Worm (Caenorhabditis elegans) whole organism, mixed stage, embryonic: ENCODE results near the gene acs-4.

ENCODE experiments used
- bed-3 ChIP-seq: fragments of 200-800 bp; sonication (Bioruptor generic); optimal IDR thresholded peaks from 3 replicates; lab custom pipeline; 2018; ENCODE audit warnings: mild to moderate bottlenecking, missing genetic modification characterization, moderate library complexity, missing compliant biosample characterization
- blmp-1 ChIP-seq: fragments of 150-350 bp; optimal IDR thresholded peaks from 2 replicates; lab custom pipeline; 2014; ENCODE audit warnings: missing biosample characterization, missing genetic modification characterization
- ceh-39 ChIP-seq: fragments of 150-350 bp; optimal IDR thresholded peaks from 2 replicates; lab custom pipeline; 2014; ENCODE audit warnings: missing biosample characterization, missing genetic modification characterization
- ceh-43 ChIP-seq: fragments of 200-800 bp; sonication (Bioruptor generic); optimal IDR thresholded peaks from 2 replicates; lab custom pipeline; 2018; ENCODE audit warnings: mild to moderate bottlenecking, missing genetic modification characterization, moderate library complexity, missing compliant biosample characterization
- ceh-83 ChIP-seq: fragments of 200-800 bp; sonication (Bioruptor generic); optimal IDR thresholded peaks from 2 replicates; lab custom pipeline; 2018; ENCODE audit warnings: mild to moderate bottlenecking, missing genetic modification characterization, missing compliant biosample characterization
- ces-1 ChIP-seq: fragments of 150-350 bp; optimal IDR thresholded peaks from 2 replicates; lab custom pipeline; 2014; ENCODE audit warnings: missing biosample characterization, missing genetic modification reagents, missing genetic modification characterization
- cnd-1 ChIP-seq: fragments of 200-800 bp; sonication (Bioruptor generic); optimal IDR thresholded peaks from 2 replicates; lab custom pipeline; 2018; ENCODE audit warnings: mild to moderate bottlenecking, missing genetic modification characterization, missing compliant biosample characterization
- drap-1 ChIP-seq: fragments of 200-800 bp; sonication (Bioruptor generic); optimal IDR thresholded peaks from 3 replicates; lab custom pipeline; 2018; ENCODE audit warnings: mild to moderate bottlenecking, missing genetic modification characterization, missing compliant biosample characterization
- elt-1 ChIP-seq: sonication (generic microtip); optimal IDR thresholded peaks from 2 replicates; lab custom pipeline; 2017; ENCODE audit warnings: missing genetic modification characterization, mild to moderate bottlenecking, missing compliant biosample characterization, antibody characterized with exemption, moderate library complexity, borderline replicate concordance; ENCODE audit not compliant: insufficient read depth
- ham-2 ChIP-seq: fragments of 200-800 bp; sonication (Bioruptor generic); optimal IDR thresholded peaks from 2 replicates; lab custom pipeline; 2018; ENCODE audit warnings: mild to moderate bottlenecking, missing genetic modification characterization, missing compliant biosample characterization
- hlh-1 ChIP-seq: fragments of 150-350 bp; optimal IDR thresholded peaks from 2 replicates; lab custom pipeline; 2014; ENCODE audit warnings: missing biosample characterization, missing genetic modification reagents, missing genetic modification characterization
- lin-13 ChIP-seq: fragments of 150-350 bp; optimal IDR thresholded peaks from 2 replicates; lab custom pipeline; 2014; ENCODE audit warnings: missing biosample characterization, missing genetic modification characterization
- lin-32 ChIP-seq: fragments of 200-800 bp; sonication (Bioruptor generic); optimal IDR thresholded peaks from 2 replicates; lab custom pipeline; 2018; ENCODE audit warnings: mild to moderate bottlenecking, missing genetic modification characterization, missing compliant biosample characterization
- mep-1 ChIP-seq: fragments of 150-350 bp; optimal IDR thresholded peaks from 2 replicates; lab custom pipeline; 2017; ENCODE audit warnings: missing biosample characterization, missing genetic modification reagents, missing genetic modification characterization, inconsistent platforms
- mls-2 ChIP-seq: sonication (generic microtip); optimal IDR thresholded peaks from 2 replicates; lab custom pipeline; 2016; ENCODE audit warnings: mild to moderate bottlenecking, missing genetic modification characterization, moderate library complexity, missing compliant biosample characterization
- nhr-12 ChIP-seq: fragments of 150-350 bp; optimal IDR thresholded peaks from 2 replicates; lab custom pipeline; 2014; ENCODE audit warnings: missing biosample characterization, missing genetic modification characterization
- nhr-2 ChIP-seq: fragments of 150-350 bp; optimal IDR thresholded peaks from 2 replicates; lab custom pipeline; 2014; ENCODE audit warnings: missing biosample characterization, missing genetic modification characterization
- nhr-237 ChIP-seq: fragments of 150-350 bp; optimal IDR thresholded peaks from 2 replicates; lab custom pipeline; 2014; ENCODE audit warnings: missing biosample characterization, missing genetic modification characterization
- nhr-28 ChIP-seq: fragments of 150-350 bp; optimal IDR thresholded peaks from 2 replicates; lab custom pipeline; 2014; ENCODE audit warnings: missing biosample characterization, missing genetic modification characterization
- nhr-76 ChIP-seq: sonication (generic microtip); optimal IDR thresholded peaks from 2 replicates; lab custom pipeline; 2017; ENCODE audit warnings: missing biosample characterization, missing genetic modification characterization
- pha-4 ChIP-seq: fragments of 150-350 bp; optimal IDR thresholded peaks from 2 replicates; lab custom pipeline; 2018; ENCODE audit warnings: missing biosample characterization, missing genetic modification reagents, missing genetic modification characterization
- sem-2 ChIP-seq: fragments of 200-800 bp; sonication (Bioruptor generic); optimal IDR thresholded peaks from 2 replicates; lab custom pipeline; 2018; ENCODE audit warnings: mild to moderate bottlenecking, missing genetic modification characterization, missing compliant biosample characterization
- snpc-4 ChIP-seq: fragments of 150-350 bp; optimal IDR thresholded peaks from 2 replicates; lab custom pipeline; 2014; ENCODE audit warnings: missing biosample characterization, missing genetic modification characterization
- sptf-1 ChIP-seq: sonication (generic microtip); optimal IDR thresholded peaks from 2 replicates; lab custom pipeline; 2017; ENCODE audit warnings: mild to moderate bottlenecking, missing genetic modification characterization, moderate library complexity, missing compliant biosample characterization
- tbx-8 ChIP-seq: fragments of 200-800 bp; sonication (Bioruptor generic); optimal IDR thresholded peaks from 2 replicates; lab custom pipeline; 2018; ENCODE audit warnings: mild to moderate bottlenecking, missing genetic modification characterization, moderate library complexity, missing compliant biosample characterization
- unc-120 ChIP-seq: sonication (generic microtip); optimal IDR thresholded peaks from 2 replicates; lab custom pipeline; 2017; ENCODE audit warnings: missing genetic modification characterization, missing compliant biosample characterization; ENCODE audit not compliant: poor library complexity, severe bottlenecking
- unc-39 ChIP-seq: fragments of 150-350 bp; optimal IDR thresholded peaks from 2 replicates; lab custom pipeline; 2014; ENCODE audit warnings: missing biosample characterization, missing genetic modification characterization
- unc-62 ChIP-seq: fragments of 150-350 bp; optimal IDR thresholded peaks from 2 replicates; lab custom pipeline; 2014; ENCODE audit warnings: missing biosample characterization, missing genetic modification reagents, missing genetic modification characterization
- zip-8 ChIP-seq: fragments of 150-350 bp; optimal IDR thresholded peaks from 2 replicates; lab custom pipeline; 2014; ENCODE audit warnings: missing biosample characterization, missing genetic modification characterization

acs-4 gene

ce11 chrIII:7138178-7138577 lies 29.5 kb upstream of the acs-4 start, which contains the start of gene B0280.11:
TSS of gene B0280.11 (minus strand) at chrIII:7138278.
- TF ChIP-seq unc-62 (GFP tag; lab: Kevin White, UChicago) (no peak), blmp-1 (tag; lab: Kevin White, UChicago) (no peak), mls-2 (tag; lab: Kevin White, UChicago) (no peak), nhr-76 (tag; lab: Kevin White, UChicago) (no peak)

ce11 chrIII:7140228-7140710 lies 27.4 kb upstream of the acs-4 start:
- TF ChIP-seq lin-32 (GFP tag; lab: Kevin White, UChicago) = no peak
- no peak for TF ChIP-seq unc-120
- no peak for TF ChIP-seq unc-39
- peak; percentile 74 for TF ChIP-seq ceh-83 (GFP tag; lab: Kevin White, UChicago)

ce11 chrIII:7141285-7141715 lies 26.3 kb upstream of the acs-4 start:
- TF ChIP-seq hlh-1 (tag; lab: Kevin White, UChicago) = peak; percentile 19
- TF ChIP-seq lin-13 = no peak

- TF ChIP-seq lin-13 = no peak
- TF ChIP-seq drap-1 (GFP tag; lab: Kevin White, UChicago) = no peak
- TF ChIP-seq nhr-237 (tag; lab: Kevin White, UChicago) = no peak
- TF ChIP-seq sptf-1 (tag; lab: Kevin White, UChicago) = no peak
- peak; percentile 5 for TF ChIP-seq ces-1
- TF ChIP-seq hlh-1 (tag; lab: Kevin White, UChicago) = no peak
- TF ChIP-seq nhr-2 (tag; lab: Kevin White, UChicago) = no peak
- no peak for TF ChIP-seq ham-2 (GFP tag; lab: Kevin White, UChicago)
Observed at ce11 chrIII:7142172-7142601, 25.5 kb upstream of the acs-4 start.

ce11 chrIII:7144749-7145148 lies 22.9 kb upstream of the acs-4 start, which contains the start of gene glr-2:
TSS of gene glr-2 (minus strand) at chrIII:7144959.
- peak; percentile 72 for TF ChIP-seq ces-1
- no peak for TF ChIP-seq unc-62 (GFP tag; lab: Kevin White, UChicago)

ce11 chrIII:7146341-7146740 lies 21.3 kb upstream of the acs-4 start:
- TF ChIP-seq unc-39 (no peak), lin-13 (no peak), bed-3 (GFP tag; lab: Kevin White, UChicago) (no peak), nhr-237 (tag; lab: Kevin White, UChicago) (no peak), elt-1 (no peak), ceh-39 (tag; lab: Kevin White, UChicago) (no peak), ceh-83 (GFP tag; lab: Kevin White, UChicago) (no peak), unc-62 (GFP tag; lab: Kevin White, UChicago) (no peak), ceh-43 (no peak), drap-1 (GFP tag; lab: Kevin White, UChicago) (no peak), cnd-1 (tag; lab: Kevin White, UChicago) (no peak), nhr-12 (tag; lab: Kevin White, UChicago) (no peak), sptf-1 (tag; lab: Kevin White, UChicago) (no peak), snpc-4 (tag; lab: Kevin White, UChicago) (no peak), sem-2 (GFP tag; lab: Kevin White, UChicago) (no peak), nhr-76 (tag; lab: Kevin White, UChicago) (no peak), ces-1 (no peak), zip-8 (no peak), lin-32 (GFP tag; lab: Kevin White, UChicago) (no peak)
- TF ChIP-seq, all 35 proteins: peak for 0

- TF ChIP-seq ceh-83 (GFP tag; lab: Kevin White, UChicago) (no peak), sptf-1 (tag; lab: Kevin White, UChicago) (no peak), bed-3 (GFP tag; lab: Kevin White, UChicago) (no peak), blmp-1 (tag; lab: Kevin White, UChicago) (no peak), nhr-237 (tag; lab: Kevin White, UChicago) (no peak), zip-8 (no peak), mep-1 (tag; lab: Kevin White, UChicago) (no peak), pha-4 (no peak), elt-1 (no peak), tbx-8 (GFP tag; lab: Kevin White, UChicago) (no peak), nhr-28 (tag; lab: Kevin White, UChicago) (no peak), snpc-4 (tag; lab: Kevin White, UChicago) (no peak), nhr-76 (tag; lab: Kevin White, UChicago) (no peak)
Observed at ce11 chrIII:7148191-7148590, 19.4 kb upstream of the acs-4 start.
